Fruit fly (Drosophila melanogaster): ENCODE measurements around the gene bt.

DNA sequence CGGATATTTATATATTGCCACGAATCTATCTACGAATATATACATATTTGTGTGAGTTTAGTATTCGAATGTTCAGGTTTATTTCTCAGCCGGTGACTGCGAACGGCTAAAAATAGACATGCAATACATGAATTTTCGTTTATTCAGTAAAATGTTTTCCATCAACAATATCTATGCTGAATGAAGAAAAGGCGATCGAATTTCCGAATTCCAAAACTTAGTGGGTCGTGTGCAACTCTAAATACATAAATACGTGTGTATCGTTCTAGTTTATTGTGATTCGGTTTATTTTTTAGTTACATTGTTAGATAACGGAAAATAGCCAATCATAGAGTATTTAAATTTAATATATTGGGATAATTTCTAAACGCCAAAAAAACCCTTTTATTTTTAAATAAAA lies 885 bp downstream of the bt start:
- TF ChIP-seq CG4318 (GFP tag; optimal IDR thresholded peaks at IDR 0.05), result no peak
- no peak for TF ChIP-seq Blimp-1 (GFP tag; optimal IDR thresholded peaks at IDR 0.05)
- TF ChIP-seq spab (GFP tag; optimal IDR thresholded peaks at IDR 0.05), result no peak
- no peak for TF ChIP-seq CG31627 (GFP tag; optimal IDR thresholded peaks at IDR 0.05)
- no peak for TF ChIP-seq dsx (GFP tag; optimal IDR thresholded peaks at IDR 0.05; ENCODE audit: poor library complexity, severe bottlenecking)
- TF ChIP-seq acj6 (GFP tag; optimal IDR thresholded peaks at IDR 0.05), result no peak
- TF ChIP-seq Sox102F (GFP tag; optimal IDR thresholded peaks at IDR 0.05), result no peak
- TF ChIP-seq fd59A (GFP tag; optimal IDR thresholded peaks at IDR 0.05), result no peak
- no peak for TF ChIP-seq Gug (GFP tag; IDR thresholded peaks at IDR 0.05)
- no peak for TF ChIP-seq Hr39 (GFP tag; optimal IDR thresholded peaks at IDR 0.05)
- no peak for TF ChIP-seq salr (GFP tag; optimal IDR thresholded peaks at IDR 0.05)

Data from whole organism, prepupa.